Worm (Caenorhabditis elegans): ENCODE data around the gene ula-1.

DNA sequence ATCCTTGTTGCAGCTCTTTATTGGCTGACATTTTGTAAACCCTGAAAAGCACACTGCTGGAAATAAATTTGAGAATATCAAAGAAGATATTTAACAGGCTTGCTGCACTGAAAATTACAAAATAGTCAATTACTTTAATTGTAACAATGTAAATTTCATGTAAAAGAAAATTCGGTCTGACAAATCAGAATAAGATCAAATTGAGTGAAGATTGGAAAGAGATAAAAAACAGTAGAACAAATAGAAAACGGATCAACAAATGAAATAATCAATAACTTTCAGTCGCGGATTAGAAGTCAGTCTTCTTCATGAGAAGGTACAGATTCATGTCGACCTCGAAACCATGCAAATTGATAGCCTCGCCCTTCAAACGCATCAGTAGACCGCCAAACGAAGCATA is 3.0 kb downstream of the ula-1 start, which contains the start of gene rars-1:
- no peak for TF ChIP-seq hmg-20 (GFP tag; IDR thresholded peaks at IDR 0.05)
- TF ChIP-seq T26A5.8 (tag; optimal IDR thresholded peaks at IDR 0.05) = no peak
- no peak for TF ChIP-seq snpc-4 (GFP tag; optimal IDR thresholded peaks at IDR 0.05)
- TF ChIP-seq snpc-4 (tag; optimal IDR thresholded peaks at IDR 0.05) = no peak
- TF ChIP-seq ztf-6 (GFP tag; IDR thresholded peaks at IDR 0.05) = no peak
- TF ChIP-seq ceh-79 (tag; optimal IDR thresholded peaks at IDR 0.05) = no peak

Data from whole organism, young adult.